Fruit fly (Drosophila melanogaster): ENCODE results near the gene NimC1.

NimC1 gene

DNA sequence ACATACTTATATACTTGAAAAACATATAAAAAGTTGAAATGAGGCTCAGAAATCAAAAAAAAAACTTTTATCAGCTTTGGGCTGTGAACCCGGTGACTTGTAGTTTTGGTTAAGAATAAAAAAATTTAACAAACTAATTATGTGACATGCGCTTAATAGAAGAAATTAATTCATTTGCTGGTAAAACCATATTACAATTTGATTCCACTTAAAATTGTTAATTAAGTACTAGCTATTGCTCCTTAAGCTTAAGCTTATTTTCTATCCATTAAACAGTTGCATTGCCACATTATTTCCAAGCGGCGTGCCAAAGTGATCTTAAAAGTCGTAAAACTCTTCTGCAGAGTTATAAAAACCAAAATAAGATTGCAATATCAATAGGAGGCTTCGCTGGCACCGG is 52.6 kb downstream of the NimC1 start:
- no peak for TF ChIP-seq pan (optimal IDR thresholded peaks at IDR 0.05)
- no peak for TF ChIP-seq Dll (optimal IDR thresholded peaks at IDR 0.05)
- no peak for TF ChIP-seq CG8478 (optimal IDR thresholded peaks at IDR 0.05)
- TF ChIP-seq usp (GFP tag; optimal IDR thresholded peaks at IDR 0.05): no peak
- no peak for TF ChIP-seq EcR (GFP tag; optimal IDR thresholded peaks at IDR 0.05)
- TF ChIP-seq psq (optimal IDR thresholded peaks at IDR 0.05): no peak

dm6 chr2L:13923453-13923852 is 53.1 kb downstream of the NimC1 start, which contains the start of gene Vajk1:
TSS of gene Vajk1 (minus strand) at chr2L:13923553.
- TF ChIP-seq Dll (optimal IDR thresholded peaks at IDR 0.05): no peak
- TF ChIP-seq psq (optimal IDR thresholded peaks at IDR 0.05): no peak
- no peak for TF ChIP-seq usp (GFP tag; optimal IDR thresholded peaks at IDR 0.05)

Measured in whole organism.